Worm (Caenorhabditis elegans): Measurements from ENCODE around the gene F56D5.9.

The F56D5.9 gene

DNA sequence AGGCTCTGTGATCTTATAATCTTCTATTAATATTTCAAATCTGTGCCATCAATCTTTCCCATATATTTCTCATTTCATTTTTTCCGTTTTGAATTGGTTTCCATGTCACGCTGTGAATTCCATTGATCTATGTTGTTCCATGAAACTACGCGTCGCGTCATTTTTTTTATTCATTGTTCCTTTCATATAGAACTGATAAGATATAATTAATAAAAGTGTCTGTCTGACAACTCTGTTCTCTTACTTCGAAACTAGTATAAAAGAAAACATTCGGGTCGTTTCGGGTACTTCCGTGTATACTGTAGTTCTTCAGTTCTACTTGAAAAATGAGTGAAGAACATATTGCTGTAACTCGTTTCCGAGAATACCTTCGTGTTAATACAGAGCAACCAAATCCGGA lies 47.8 kb downstream of the F56D5.9 start, which contains the start of gene C10C5.3:
C10C5.3 (plus strand) TSS at position 301 of the 400 bp plus-strand sequence.
- TF ChIP-seq nhr-47 (tag; optimal IDR thresholded peaks at IDR 0.05) (no peak), snpc-4 (tag; optimal IDR thresholded peaks at IDR 0.05) (no peak), vab-15 (tag; optimal IDR thresholded peaks at IDR 0.05) (no peak), snu-23 (GFP tag; optimal IDR thresholded peaks at IDR 0.05) (no peak), unc-130 (tag; optimal IDR thresholded peaks at IDR 0.05) (no peak), lin-13 (GFP tag; optimal IDR thresholded peaks at IDR 0.05) (no peak), nhr-11 (tag; optimal IDR thresholded peaks at IDR 0.05) (no peak), mep-1 (tag; optimal IDR thresholded peaks at IDR 0.05) (no peak), swsn-7 (tag; optimal IDR thresholded peaks at IDR 0.05) (no peak)

DNA sequence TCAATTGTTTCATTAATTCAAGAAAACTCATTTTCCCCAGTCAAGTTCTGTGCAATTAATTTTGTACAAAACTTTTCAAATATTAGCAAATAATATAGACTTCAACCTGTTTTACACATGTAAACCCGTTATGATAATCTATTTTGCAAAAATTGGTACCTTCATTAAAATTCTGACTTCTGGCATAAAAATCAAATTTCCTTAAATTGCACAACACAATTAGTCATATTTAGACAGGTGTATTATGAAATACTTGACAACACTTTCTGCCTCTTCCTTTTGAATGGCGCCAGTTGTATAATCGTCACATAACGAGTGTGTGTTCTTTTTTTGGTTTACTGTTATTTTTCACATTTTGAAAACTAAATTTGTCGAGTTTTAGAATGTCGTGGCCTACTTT lies 51.2 kb downstream of the F56D5.9 start, which contains the start of gene fbxc-58:
fbxc-58 (plus strand) TSS at position 383 of the 400 bp plus-strand sequence.
- no peak for TF ChIP-seq elt-3 (tag; optimal IDR thresholded peaks at IDR 0.05)
- TF ChIP-seq efl-1 (optimal IDR thresholded peaks at IDR 0.05), result no peak
- TF ChIP-seq efl-1 (GFP tag; optimal IDR thresholded peaks at IDR 0.05 in 1 of 2), result peak in 1 of 2 experiments; percentile 45
- TF ChIP-seq ceh-63 (GFP tag; optimal IDR thresholded peaks at IDR 0.05), result no peak
- TF ChIP-seq nhr-90 (tag; optimal IDR thresholded peaks at IDR 0.05; ENCODE audit: poor library complexity), result no peak
- no peak for TF ChIP-seq dpl-1 (GFP tag; optimal IDR thresholded peaks at IDR 0.05)
- TF ChIP-seq hlh-4 (tag; optimal IDR thresholded peaks at IDR 0.05), result no peak
- TF ChIP-seq egl-13 (tag; optimal IDR thresholded peaks at IDR 0.05), result no peak
- no peak for TF ChIP-seq mdl-1 (tag; optimal IDR thresholded peaks at IDR 0.05)
- TF ChIP-seq aha-1 (tag; optimal IDR thresholded peaks at IDR 0.05), result no peak
- no peak for TF ChIP-seq nhr-71 (tag; optimal IDR thresholded peaks at IDR 0.05)
- no peak for TF ChIP-seq tbx-2 (tag; optimal IDR thresholded peaks at IDR 0.05)
- TF ChIP-seq alr-1 (tag; optimal IDR thresholded peaks at IDR 0.05; ENCODE audit: borderline replicate concordance), result no peak
- TF ChIP-seq skn-1 (tag; optimal IDR thresholded peaks at IDR 0.05), result peak; percentile 46
- no peak for TF ChIP-seq ets-5 (GFP tag; IDR thresholded peaks at IDR 0.05)
- no peak for TF ChIP-seq nhr-237 (tag; optimal IDR thresholded peaks at IDR 0.05)

Measured in whole organism, L1 larva.